Fruit fly (Drosophila melanogaster): ENCODE results near the gene frac.

The frac gene

DNA sequence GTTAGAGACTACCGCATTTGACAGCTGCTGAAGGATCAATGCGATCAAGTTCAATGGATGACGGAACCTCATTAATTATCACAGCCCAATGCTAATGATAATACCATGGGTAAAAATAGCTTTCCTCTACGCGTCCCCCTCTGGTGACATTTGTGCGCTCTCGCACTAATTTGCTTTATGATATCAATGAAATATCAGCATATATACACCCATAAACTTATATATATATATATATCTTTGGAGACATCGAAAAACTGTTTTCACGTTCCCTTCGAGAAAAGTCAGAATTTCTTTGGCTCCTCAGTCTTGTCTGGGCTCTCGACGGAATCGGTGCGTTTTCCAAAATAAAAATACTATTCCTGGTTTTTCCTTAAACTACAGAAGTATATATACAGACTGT, at the start of gene frac:
TSS of gene frac (plus strand) at position 301 of the 400 bp plus-strand sequence.
- TF ChIP-seq CTCF (optimal IDR thresholded peaks at IDR 0.05) (no peak), CG8478 (optimal IDR thresholded peaks at IDR 0.05) (no peak)

DNA sequence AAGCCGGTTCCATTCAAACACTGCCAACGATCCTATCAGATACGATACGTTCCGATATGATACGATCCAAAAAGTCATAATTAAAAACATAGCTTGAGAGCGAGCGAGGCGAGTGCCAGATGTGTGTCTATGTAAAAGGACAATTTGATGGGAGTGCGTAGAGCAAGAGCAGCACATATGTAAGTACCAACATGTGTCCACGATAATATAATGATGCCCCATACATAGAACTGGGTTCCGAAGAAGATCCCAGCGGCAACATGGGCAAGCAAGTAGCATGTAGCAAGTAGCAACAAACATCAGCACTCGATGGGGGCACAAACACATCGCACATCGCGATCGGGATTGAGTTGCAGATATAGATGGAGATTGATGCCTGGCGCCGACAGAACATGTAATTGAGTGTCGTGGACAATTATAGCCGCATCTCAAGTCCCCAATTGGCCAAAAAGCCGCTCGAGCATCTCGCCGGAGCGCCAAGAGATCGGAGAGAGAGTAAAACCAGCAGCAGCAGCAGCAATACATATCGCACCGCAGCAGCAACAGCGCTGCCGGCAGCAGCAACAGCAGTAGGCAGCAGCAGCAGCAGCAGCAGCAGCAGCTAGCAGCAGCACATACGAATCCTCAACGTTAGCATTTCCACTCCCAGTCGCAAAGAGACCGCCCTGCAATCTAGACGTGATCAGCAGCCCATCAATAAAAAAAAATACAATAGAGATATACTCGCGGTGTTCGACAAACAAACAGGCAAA, 43.9 kb upstream of the frac start, which contains the start of gene ltl:
TSS of gene ltl (plus strand) at position 647 of the 752 bp plus-strand sequence.
- no peak for TF ChIP-seq CG8478 (optimal IDR thresholded peaks at IDR 0.05)

DNA sequence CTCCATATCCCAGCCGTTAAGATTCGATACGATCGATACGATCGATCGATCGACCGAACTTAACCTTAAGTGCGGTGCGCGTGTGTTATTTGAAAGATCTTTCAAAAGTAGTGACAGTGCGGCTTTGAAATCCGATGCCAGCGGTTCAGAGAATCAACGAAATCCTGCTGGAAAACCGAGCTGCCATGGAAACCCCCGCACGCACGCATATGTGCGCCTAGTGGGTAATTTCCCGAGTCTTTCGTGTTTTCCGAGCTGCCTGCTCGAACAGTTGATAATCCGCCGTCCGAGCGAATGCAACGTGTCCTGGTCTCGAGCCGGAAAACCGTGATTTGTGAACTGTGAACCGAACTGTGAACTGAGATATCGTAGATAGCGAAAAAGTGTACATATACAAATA, 43.2 kb upstream of the frac start:
- TF ChIP-seq CG8478 (optimal IDR thresholded peaks at IDR 0.05) (no peak), CTCF (optimal IDR thresholded peaks at IDR 0.05) (no peak)

DNA sequence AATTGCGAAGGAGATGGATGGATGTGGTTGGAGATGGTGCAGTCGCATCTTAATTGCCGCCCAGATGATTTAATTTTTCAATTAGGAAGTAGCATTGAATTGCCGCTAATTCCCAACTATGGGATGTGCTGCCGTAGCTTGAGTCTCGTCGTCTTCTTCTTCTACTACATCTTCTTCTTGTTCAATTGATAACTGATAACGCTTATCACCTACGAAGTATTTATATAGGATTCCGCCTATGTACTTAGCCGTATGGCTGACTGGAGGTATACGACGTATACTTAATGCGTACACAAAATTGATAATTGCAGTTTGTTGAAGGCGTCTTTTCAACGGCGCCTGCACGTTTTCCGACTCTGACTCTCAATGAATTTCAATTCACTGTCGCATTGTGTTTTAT, 41.8 kb upstream of the frac start:
- TF ChIP-seq CTCF (optimal IDR thresholded peaks at IDR 0.05) (no peak), CG8478 (optimal IDR thresholded peaks at IDR 0.05) (no peak)

DNA sequence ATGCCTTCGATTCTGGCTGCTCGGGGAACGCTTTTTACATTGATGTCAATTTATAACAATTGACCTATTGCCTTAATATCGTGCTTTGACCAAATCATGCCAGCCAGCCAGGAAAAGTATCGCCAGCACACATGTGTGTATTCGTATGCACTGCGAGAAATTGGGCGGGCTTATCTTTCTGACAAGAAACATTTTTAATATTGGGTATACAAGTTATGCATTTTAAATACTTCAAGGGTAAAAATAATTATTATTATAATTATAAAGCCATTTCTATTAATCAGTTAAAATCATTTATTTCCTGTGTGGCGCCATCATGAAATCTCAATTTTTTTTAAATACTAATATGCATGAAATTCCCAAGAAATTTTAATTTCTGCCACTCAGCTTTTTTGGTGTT, 40.6 kb upstream of the frac start:
- TF ChIP-seq CG8478 (optimal IDR thresholded peaks at IDR 0.05), result no peak
- TF ChIP-seq CTCF (optimal IDR thresholded peaks at IDR 0.05), result no peak

DNA sequence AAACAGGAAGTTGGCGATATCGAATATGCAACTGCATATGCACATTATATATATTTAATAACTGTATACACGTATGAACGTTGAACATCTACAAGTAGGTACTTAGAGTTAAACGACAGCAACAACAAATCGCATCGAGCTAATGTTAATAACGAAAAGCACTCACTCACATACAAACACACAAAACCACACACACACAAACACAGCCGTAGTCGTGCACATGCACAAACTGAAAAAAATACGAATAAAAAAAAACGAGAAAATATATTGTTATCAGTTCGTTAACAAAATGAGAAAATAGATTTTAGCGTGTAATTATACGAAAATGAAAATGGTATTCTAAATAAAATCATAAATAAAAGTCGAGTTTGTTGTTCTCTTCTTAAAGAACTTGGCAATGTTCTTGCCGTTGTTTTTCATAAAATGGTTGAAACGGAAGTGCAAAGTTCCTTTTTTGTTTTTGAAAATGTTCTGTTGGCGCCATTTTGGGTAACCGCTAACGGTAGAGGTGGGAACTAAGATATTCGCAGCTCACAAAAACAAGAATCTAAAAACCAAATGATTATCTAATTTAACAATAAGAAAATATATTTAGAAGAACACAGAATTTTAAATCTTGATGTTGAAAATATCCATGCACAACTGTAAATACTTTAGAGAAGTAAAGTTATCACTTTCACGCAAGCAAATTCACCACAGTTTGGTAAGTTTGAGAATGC, 34.6 kb upstream of the frac start:
- no peak for TF ChIP-seq CG8478 (optimal IDR thresholded peaks at IDR 0.05)
- TF ChIP-seq CTCF (optimal IDR thresholded peaks at IDR 0.05), result no peak

DNA sequence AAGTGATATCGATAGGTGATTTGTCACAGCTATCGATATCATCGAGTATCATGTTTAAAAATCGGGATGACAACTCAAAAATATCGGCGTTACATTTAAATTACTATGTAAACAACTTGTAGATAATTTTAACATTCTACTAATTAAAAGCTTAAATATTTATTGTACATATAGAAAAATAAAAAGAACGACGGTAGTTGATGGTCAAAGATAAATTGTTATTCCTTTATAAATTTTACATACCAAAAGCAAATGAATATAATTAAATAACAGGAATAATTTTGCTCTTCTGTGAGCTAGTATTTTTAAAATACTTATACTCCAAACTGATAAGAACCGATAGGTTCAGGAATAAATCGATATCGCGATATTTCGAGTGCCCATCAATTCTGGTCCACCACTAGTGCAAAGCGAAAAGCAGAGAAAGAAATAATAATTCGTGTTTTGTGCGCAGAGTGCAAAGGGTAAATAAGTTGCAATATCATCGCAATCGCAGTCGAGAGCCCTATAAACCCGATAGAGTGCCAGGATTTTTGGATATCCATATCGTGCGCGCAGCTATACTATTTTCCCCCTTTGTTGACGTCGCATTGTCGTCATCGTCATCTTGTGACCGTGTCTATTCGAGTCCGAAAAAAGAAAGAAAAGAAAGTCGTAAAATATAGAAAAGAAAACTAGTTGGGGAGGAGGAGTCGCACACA, 33.9 kb upstream of the frac start, which contains the start of gene lqf:
TSS of gene lqf (plus strand) at position 401 of the 701 bp plus-strand sequence.
- TF ChIP-seq CTCF (optimal IDR thresholded peaks at IDR 0.05), result no peak
- TF ChIP-seq CG8478 (optimal IDR thresholded peaks at IDR 0.05), result no peak

DNA sequence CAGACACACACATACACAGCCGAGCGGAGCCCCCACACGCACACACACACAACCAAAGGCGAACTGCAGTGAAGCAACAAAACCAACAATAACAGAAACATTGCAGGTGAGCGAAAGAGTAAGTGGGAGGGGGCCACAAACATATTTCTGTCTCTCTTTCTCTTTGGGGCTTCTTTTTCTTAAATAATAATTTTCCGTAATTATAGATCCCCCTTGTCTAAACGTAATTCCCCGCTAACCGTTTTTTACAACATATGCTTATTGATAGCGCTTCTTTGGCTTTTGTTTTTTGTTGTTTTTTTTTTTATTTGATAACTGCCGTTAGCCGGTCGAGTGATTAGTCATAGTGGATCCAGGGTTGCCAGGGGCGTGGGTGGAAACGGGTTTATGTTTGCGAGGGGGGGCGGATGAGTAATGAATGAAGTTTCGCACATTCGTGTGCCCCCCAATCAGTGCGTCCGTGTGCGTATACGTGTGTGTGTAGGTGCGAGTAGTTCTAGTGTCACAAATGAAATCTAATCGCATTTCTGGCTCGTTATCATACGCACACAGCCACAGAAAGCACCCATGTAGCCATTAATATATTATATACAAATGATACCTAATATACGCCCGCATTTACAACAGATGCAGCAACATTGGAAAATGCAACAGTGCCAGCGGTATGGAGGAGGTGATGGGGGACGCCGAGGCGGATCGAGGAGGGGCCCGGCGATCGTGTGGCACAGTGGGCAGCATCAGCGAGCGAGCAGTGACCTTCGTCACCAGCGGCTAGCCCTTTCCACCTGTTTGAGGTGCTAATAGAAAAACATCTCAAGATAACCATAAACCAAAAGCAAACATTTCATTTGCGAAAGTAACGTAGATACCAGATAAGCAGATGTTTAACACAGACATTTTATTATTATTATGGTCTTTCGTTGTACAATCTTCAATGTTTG, 33.1 kb upstream of the frac start:
- TF ChIP-seq CTCF (optimal IDR thresholded peaks at IDR 0.05) (no peak), CG8478 (optimal IDR thresholded peaks at IDR 0.05) (no peak)

DNA sequence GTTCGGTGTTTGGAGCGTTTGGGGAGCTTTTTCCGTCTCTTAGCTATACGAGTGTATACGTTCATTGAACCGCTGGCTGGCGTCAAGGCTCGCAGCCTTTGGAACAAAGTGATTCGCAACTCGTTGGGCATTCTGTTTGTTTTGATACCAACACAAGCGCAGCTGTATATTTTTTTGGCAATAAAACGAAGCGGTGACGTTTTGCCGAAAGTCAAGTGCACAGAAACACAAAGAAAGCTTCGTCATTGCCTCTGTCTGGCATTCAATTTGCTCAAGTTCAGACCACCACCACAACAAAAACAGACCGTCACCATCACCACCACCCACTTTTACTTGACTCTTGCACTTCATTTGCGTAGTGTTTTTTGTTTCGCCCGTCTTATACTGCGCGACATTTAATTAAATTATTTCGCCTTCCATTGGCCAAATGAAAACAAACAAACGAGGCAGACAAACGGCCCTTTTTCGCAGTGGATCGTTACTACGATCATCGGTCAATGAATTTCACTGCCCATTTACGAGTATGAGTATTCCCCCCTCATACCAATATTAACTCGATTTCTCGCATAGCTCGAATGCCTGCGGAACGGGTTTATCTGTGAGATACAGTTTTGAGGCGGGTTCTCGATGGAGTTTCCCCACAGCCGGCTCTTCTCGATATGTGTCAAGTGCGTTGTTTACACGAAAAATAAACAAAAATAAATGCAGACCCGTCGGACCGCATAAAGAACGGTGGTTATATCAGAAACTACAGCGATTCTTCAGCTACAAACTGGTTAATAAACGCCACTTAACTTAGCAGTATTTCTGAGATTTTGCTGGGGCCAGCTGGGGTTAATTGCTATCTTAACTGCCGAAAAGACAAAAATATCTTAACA, 31.7 kb upstream of the frac start:
- no peak for TF ChIP-seq CG8478 (optimal IDR thresholded peaks at IDR 0.05)
- TF ChIP-seq CTCF (optimal IDR thresholded peaks at IDR 0.05), result no peak

DNA sequence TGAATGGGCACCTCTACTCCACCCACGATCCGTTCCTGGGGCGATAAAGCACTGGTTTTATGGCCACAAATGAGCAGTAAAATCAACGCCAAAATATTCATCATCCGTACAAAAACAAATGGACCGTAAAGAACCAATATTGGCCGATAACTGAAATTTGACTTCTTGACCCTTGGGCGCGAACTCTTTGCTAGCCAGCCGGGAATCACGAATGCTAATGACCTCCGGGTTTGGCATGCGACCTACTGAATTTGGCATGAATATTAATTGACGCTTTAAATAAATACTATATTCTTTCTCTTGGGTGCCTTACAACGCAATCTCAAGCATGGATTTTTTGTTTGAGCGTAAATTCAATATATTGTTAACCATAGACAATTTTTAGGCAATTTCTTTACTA, 22.7 kb upstream of the frac start, which contains the start of gene CG16998:
TSS of gene CG16998 (minus strand) at position 101 of the 400 bp plus-strand sequence.
- no peak for TF ChIP-seq CTCF (optimal IDR thresholded peaks at IDR 0.05)
- no peak for TF ChIP-seq CG8478 (optimal IDR thresholded peaks at IDR 0.05)

DNA sequence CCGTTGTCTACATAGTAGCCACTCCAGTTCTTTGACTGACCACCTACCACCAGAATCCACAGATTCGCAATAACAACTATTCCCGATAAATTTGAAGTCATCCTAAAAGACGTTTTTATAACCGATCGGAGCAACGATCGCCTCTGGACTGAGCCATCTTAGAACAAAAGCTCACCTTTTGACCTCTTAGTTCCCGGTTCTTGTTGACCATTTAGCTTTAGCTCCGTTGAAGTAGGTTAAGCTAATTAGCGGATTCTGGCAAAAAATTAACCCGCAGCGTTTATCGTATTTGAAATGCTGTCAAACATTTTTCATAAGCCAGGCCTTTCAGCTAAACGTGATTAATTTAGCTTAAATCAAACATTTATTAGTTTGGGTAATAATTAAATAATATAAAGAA, 21.3 kb upstream of the frac start, which contains the start of gene CG32374:
TSS of gene CG32374 (minus strand) at position 101 of the 400 bp plus-strand sequence.
- TF ChIP-seq CTCF (optimal IDR thresholded peaks at IDR 0.05), result no peak
- TF ChIP-seq CG8478 (optimal IDR thresholded peaks at IDR 0.05), result no peak

DNA sequence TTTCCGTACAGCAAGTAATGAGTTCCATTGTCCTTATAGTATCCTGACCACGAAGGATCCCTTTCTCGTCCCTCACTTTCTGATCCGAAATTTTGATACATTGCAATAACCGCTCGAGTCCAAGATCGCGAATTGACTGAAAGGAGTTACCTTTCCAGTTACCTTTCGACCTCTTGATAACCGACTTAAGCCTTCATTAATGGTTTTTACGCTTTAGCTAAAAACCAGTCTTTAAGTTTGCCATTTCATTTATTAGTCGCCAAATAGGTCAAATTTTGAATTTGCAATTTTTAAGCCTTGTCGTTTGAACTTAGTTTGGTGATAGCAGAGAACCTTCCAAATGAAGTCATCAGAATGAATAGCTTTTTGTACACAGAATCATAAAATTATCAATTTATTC, 20.1 kb upstream of the frac start, which contains the start of gene CG32376:
TSS of gene CG32376 (minus strand) at position 101 of the 400 bp plus-strand sequence.
- TF ChIP-seq CG8478 (optimal IDR thresholded peaks at IDR 0.05), result no peak
- no peak for TF ChIP-seq CTCF (optimal IDR thresholded peaks at IDR 0.05)

DNA sequence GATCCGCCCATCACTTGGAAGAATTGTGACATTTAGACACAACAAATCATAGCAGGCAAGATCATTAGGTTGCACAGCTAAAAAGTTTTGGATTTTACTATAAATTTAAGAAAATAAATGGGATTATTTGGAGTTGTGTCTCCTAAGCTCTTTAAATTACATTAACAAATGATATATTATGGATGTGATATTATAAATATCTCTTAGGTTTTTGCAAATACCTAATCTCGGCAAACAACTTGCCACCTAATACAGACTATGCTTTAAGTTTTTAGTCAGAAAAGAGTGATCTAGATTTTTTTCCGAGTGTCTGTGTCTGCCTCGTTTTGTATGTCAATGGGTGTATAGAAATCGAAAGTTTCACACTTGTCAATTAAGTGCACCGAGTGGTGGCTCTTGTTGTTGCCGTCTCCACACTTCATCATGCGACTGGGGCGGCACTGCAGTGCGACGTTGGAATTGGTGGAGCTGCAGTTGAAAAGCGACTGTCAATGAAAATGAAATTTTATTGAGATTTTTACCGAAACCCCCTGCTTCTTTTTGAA, 17.7 kb upstream of the frac start:
- TF ChIP-seq CTCF (optimal IDR thresholded peaks at IDR 0.05) (no peak), CG8478 (optimal IDR thresholded peaks at IDR 0.05) (no peak)

Data from S2 (cell line).